Fruit fly (Drosophila melanogaster): ENCODE results near the gene CNMaR.

DNA sequence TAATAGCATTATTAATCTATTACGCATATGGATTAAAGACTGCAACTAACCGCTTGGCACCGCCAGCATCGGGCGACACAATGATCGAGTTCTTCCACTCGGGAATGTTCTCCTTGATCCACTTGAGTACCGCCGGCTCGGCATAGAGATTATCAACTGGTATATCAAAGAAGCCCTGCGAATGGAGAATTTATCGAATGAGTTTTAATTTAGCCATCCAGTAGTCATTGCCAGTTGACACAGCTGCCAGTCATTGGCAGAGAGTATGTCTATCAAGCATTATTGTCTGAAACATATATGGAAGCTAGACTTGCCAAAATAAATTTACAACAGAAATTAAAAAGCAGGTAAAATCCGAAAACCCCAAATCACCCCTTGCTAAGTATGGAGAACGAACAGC, 41.0 kb downstream of the CNMaR start, which contains the start of gene CG16719:
- TF ChIP-seq CG8478 (optimal IDR thresholded peaks at IDR 0.05) (no peak), CTCF (optimal IDR thresholded peaks at IDR 0.05) (no peak)
